Fruit fly (Drosophila melanogaster): ENCODE data around the gene TM9SF3.

DNA sequence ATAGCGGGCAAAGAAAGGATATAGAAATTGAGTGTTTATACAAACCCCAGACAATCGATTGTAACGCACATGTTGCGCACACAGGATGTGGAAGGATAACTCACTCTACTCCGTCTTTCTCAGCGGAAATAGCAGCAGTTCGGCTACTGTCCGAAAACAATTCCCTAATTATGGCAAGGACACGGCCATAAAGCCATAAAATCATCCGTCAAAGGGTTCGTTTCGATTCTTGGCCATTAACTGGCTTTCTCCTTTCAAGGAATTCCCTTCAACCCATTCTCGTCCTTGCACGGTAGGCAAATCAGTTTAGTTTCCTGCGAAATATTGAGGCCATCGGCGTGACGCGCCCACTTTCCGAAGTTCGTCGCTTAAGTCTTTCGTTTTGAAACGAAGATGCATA lies 17.7 kb upstream of the TM9SF3 start:
- TF ChIP-seq Snoo (tag; optimal IDR thresholded peaks at IDR 0.05): no peak
- no peak for TF ChIP-seq CG13204 (GFP tag; optimal IDR thresholded peaks at IDR 0.05)
- no peak for TF ChIP-seq D1 (tag; optimal IDR thresholded peaks at IDR 0.05)
- TF ChIP-seq CG8159 (tag; optimal IDR thresholded peaks at IDR 0.05): no peak
- no peak for TF ChIP-seq EcR (GFP tag; optimal IDR thresholded peaks at IDR 0.05)
- no peak for TF ChIP-seq CG15710 (tag; optimal IDR thresholded peaks at IDR 0.05)
- TF ChIP-seq Pif1A (GFP tag; optimal IDR thresholded peaks at IDR 0.05): no peak
- TF ChIP-seq fd96Ca (GFP tag; IDR thresholded peaks at IDR 0.05): no peak
- no peak for TF ChIP-seq CG34367 (tag; optimal IDR thresholded peaks at IDR 0.05)
- TF ChIP-seq CG10348 (GFP tag; IDR thresholded peaks at IDR 0.05): no peak
